Worm (Caenorhabditis elegans) whole organism, L4 larva: Measurements from ENCODE around the gene nhr-149.
A peak's percentile ranks its signal among the peaks of the same experiment; 100 is the strongest.
"Not testable (repeated sequence)": the region's sequence is repeated elsewhere in the genome, so short reads cannot be mapped to it uniquely, and the experiment has no call there.

Source experiments
- D1046.2 ChIP-seq: fragments of 200-800 bp; sonication (Bioruptor generic); IDR thresholded peaks from 2 replicates; pipeline ENCODE4 v1.3.6; 2022; ENCODE audit warnings: missing genetic modification characterization, missing compliant biosample characterization
- F49E8.2 ChIP-seq: sonication (generic microtip); optimal IDR thresholded peaks from 2 replicates; lab custom pipeline; 2016; ENCODE audit warnings: missing compliant biosample characterization, mild to moderate bottlenecking, missing genetic modification characterization, borderline replicate concordance
- Y105C5A.15 ChIP-seq: fragments of 200-800 bp; sonication (Bioruptor generic); IDR thresholded peaks from 2 replicates; pipeline ENCODE4 v1.3.6; 2022; ENCODE audit warnings: missing genetic modification characterization, missing compliant biosample characterization
- Y75B8A.6 ChIP-seq: fragments of 200-800 bp; sonication (Bioruptor generic); IDR thresholded peaks from 2 replicates; pipeline ENCODE4 v1.3.6; 2022; ENCODE audit warnings: missing genetic modification reagents, missing genetic modification characterization, missing compliant biosample characterization
- aha-1 ChIP-seq: fragments of 150-350 bp; peaks from one replicate; lab custom pipeline; 2014; ENCODE audit warnings: missing biosample characterization, missing genetic modification characterization
- aly-2 ChIP-seq: sonication (generic microtip); optimal IDR thresholded peaks from 2 replicates; lab custom pipeline; 2018; ENCODE audit warnings: missing biosample characterization, missing genetic modification characterization
- arid-1 ChIP-seq: fragments of 200-800 bp; sonication (Bioruptor generic); conservative IDR thresholded peaks from 2 replicates; pipeline ENCODE4 v1.3.6; 2022; ENCODE audit warnings: missing genetic modification reagents, missing genetic modification characterization, missing compliant biosample characterization
- attf-4 ChIP-seq: sonication (generic microtip); optimal IDR thresholded peaks from 3 replicates; lab custom pipeline; 2017; ENCODE audit warnings: missing biosample characterization, missing genetic modification characterization
- ceh-20 ChIP-seq: fragments of 200-800 bp; sonication (Bioruptor generic); IDR thresholded peaks from 2 replicates; pipeline ENCODE4 v1.3.6; 2022; ENCODE audit warnings: missing genetic modification reagents, missing genetic modification characterization, missing compliant biosample characterization
- ceh-82 ChIP-seq: sonication (generic microtip); optimal IDR thresholded peaks from 2 replicates; lab custom pipeline; 2017; ENCODE audit warnings: missing biosample characterization, missing genetic modification characterization
- ctbp-1 ChIP-seq: fragments of 200-800 bp; sonication (Bioruptor generic); IDR thresholded peaks from 2 replicates; pipeline ENCODE4 v1.3.6; 2022; ENCODE audit warnings: missing genetic modification reagents, missing genetic modification characterization, missing compliant biosample characterization
- dve-1 ChIP-seq: sonication (generic microtip); optimal IDR thresholded peaks from 2 replicates; lab custom pipeline; 2017; ENCODE audit warnings: antibody characterized with exemption, mild to moderate bottlenecking, missing genetic modification characterization, missing compliant biosample characterization; ENCODE audit not compliant: insufficient read depth
- egl-43 ChIP-seq: fragments of 200-800 bp; sonication (Bioruptor generic); IDR thresholded peaks from 2 replicates; pipeline ENCODE4 v1.3.6; 2022; ENCODE audit warnings: missing genetic modification reagents, missing genetic modification characterization, missing compliant biosample characterization
- fos-1 ChIP-seq: fragments of 150-350 bp; optimal IDR thresholded peaks from 2 replicates; lab custom pipeline; 2014; ENCODE audit warnings: missing biosample characterization, missing genetic modification characterization
- hif-1 ChIP-seq, 2 experiments: sonication (generic microtip); optimal IDR thresholded peaks; 2 replicates each; lab custom pipeline; 2016 to 2017; ENCODE audit warnings: missing compliant biosample characterization in 2 of 2, missing genetic modification characterization in 2 of 2, missing genetic modification reagents in 2 of 2, missing genotype in 2 of 2, mild to moderate bottlenecking in 1 of 2
- hlh-11 ChIP-seq: fragments of 200-800 bp; sonication (Bioruptor generic); optimal IDR thresholded peaks from 2 replicates; lab custom pipeline; 2018; ENCODE audit warnings: mild to moderate bottlenecking, missing genetic modification characterization, missing compliant biosample characterization
- hlh-30 ChIP-seq: sonication (generic microtip); optimal IDR thresholded peaks from 2 replicates; lab custom pipeline; 2017; ENCODE audit warnings: antibody characterized with exemption, mild to moderate bottlenecking, missing genetic modification characterization, missing compliant biosample characterization; ENCODE audit not compliant: insufficient read depth
- jun-1 ChIP-seq: fragments of 150-350 bp; optimal IDR thresholded peaks from 2 replicates; lab custom pipeline; 2014; ENCODE audit warnings: missing biosample characterization, missing genetic modification reagents, missing genetic modification characterization
- lim-7 ChIP-seq: fragments of 200-800 bp; sonication (Bioruptor generic); IDR thresholded peaks from 2 replicates; pipeline ENCODE4 v1.3.6; 2022; ENCODE audit warnings: missing genetic modification characterization, missing compliant biosample characterization
- lin-13 ChIP-seq: fragments of 150-350 bp; optimal IDR thresholded peaks from 2 replicates; lab custom pipeline; 2014; ENCODE audit warnings: missing biosample characterization, missing genetic modification reagents, missing genetic modification characterization
- lir-3 ChIP-seq: sonication (generic microtip); optimal IDR thresholded peaks from 2 replicates; lab custom pipeline; 2016; ENCODE audit warnings: mild to moderate bottlenecking, missing genetic modification characterization, missing compliant biosample characterization
- madf-5 ChIP-seq, 2 experiments: fragments of 200-800 bp; sonication (Bioruptor generic); IDR thresholded peaks; 2 replicates each; pipeline ENCODE4 v1.3.6; 2022; ENCODE audit warnings: missing compliant biosample characterization in 2 of 2, missing genetic modification characterization in 2 of 2
- mdl-1 ChIP-seq, 2 experiments: fragments of 150-350 bp in 1 of 2; sonication (generic microtip) in 1 of 2; optimal IDR thresholded peaks; 2 replicates each; lab custom pipeline; 2014 to 2017; ENCODE audit warnings: missing biosample characterization in 2 of 2, missing genetic modification characterization in 2 of 2
- mxl-2 ChIP-seq: fragments of 200-800 bp; sonication (Bioruptor generic); conservative IDR thresholded peaks from 2 replicates; pipeline ENCODE4 v1.3.6; 2022; ENCODE audit warnings: missing genetic modification reagents, missing genetic modification characterization, missing compliant biosample characterization
- nhr-10 ChIP-seq: fragments of 150-350 bp; optimal IDR thresholded peaks from 2 replicates; lab custom pipeline; 2014; ENCODE audit warnings: missing biosample characterization, missing genetic modification characterization
- nhr-11 ChIP-seq: fragments of 150-350 bp; optimal IDR thresholded peaks from 2 replicates; lab custom pipeline; 2014; ENCODE audit warnings: missing biosample characterization, missing genetic modification characterization
- nhr-76 ChIP-seq: fragments of 150-350 bp; optimal IDR thresholded peaks from 2 replicates; lab custom pipeline; 2014; ENCODE audit warnings: missing biosample characterization, missing genetic modification characterization
- skn-1 ChIP-seq: fragments of 150-350 bp; optimal IDR thresholded peaks from 2 replicates; lab custom pipeline; 2014; ENCODE audit warnings: missing biosample characterization, missing genetic modification characterization
- snpc-1.2 ChIP-seq: fragments of 200-800 bp; sonication (Bioruptor generic); IDR thresholded peaks from 2 replicates; pipeline ENCODE4 v1.3.6; 2022; ENCODE audit warnings: missing genetic modification reagents, missing genetic modification characterization, missing compliant biosample characterization
- snpc-4 ChIP-seq: fragments of 150-350 bp; optimal IDR thresholded peaks from 2 replicates; lab custom pipeline; 2014; ENCODE audit warnings: missing biosample characterization, missing genetic modification characterization
- unc-130 ChIP-seq: sonication (generic microtip); optimal IDR thresholded peaks from 2 replicates; lab custom pipeline; 2016; ENCODE audit warnings: missing genetic modification reagents, missing genetic modification characterization, missing compliant biosample characterization
- unc-62 ChIP-seq, 3 experiments: fragments of 150-350 bp in 1 of 3; sonication (generic microtip); optimal IDR thresholded peaks in 2 of 3; peaks in 1 of 3; 1 replicate in 1 of 3; 2 replicates in 2 of 3; lab custom pipeline; 2014 to 2017; ENCODE audit warnings: missing biosample characterization in 3 of 3, missing genetic modification characterization in 3 of 3, missing genetic modification reagents in 3 of 3, missing genotype in 1 of 3
- zfp-3 ChIP-seq: fragments of 200-800 bp; sonication (Bioruptor generic); conservative IDR thresholded peaks from 2 replicates; pipeline ENCODE4 v1.3.6; 2022; ENCODE audit warnings: missing genetic modification reagents, missing genetic modification characterization, missing compliant biosample characterization
- ztf-7 ChIP-seq: fragments of 150-350 bp; optimal IDR thresholded peaks from 2 replicates; lab custom pipeline; 2014; ENCODE audit warnings: missing biosample characterization, missing genetic modification characterization

The nhr-149 gene

DNA sequence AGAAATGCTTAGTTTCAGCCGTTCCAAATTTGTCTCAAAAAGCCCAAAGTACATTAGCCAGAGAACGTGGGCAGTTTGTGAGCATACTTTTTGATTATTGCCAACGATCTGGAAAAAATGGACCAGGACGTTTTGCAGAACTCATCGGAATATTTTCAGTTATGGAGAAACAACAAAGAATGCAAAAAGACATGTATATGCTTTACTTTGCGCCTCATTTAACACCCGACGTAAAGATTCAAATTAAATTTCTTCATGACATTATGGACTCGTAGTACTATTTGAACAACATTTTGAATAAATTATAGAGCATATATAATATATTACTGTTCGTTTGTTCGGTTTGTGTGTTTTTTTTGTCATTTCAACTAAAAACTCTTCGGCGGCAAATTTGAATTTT is 5.9 kb downstream of the nhr-149 start, which contains the start of gene srh-244:
srh-244 (plus strand) TSS at position 301 of the 400 bp plus-strand sequence.
- TF ChIP-seq snpc-1.2 (GFP tag; lab: Robert Waterston, UW) (no peak), unc-62 (GFP tag; optimal IDR thresholded peaks at IDR 0.05 in 1 of 2; lab: Kevin White, UChicago) (peak in 1 of 2 experiments; percentile 62), unc-62 (tag; optimal IDR thresholded peaks at IDR 0.05; lab: Kevin White, UChicago) (no peak)

DNA sequence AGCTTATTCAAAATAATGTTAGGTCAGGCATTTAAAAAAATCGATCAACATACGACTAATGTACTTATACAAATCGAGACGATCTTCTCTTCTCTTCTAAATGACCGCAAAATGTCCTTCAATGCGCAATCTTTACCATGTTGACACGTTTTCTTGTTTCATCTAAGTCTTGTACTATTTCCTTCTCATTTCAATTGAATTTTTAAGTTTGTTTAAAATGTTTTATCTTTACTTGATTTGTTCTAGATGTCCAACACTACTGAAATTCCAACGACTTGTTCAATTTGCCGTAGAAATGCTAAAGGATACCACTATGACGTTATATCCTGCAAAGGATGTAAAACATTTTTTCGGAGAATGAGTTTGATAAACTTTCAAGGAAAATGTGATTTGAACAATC is 7.5 kb downstream of the nhr-149 start, which contains the start of the genes nhr-263 and nhr-148:
nhr-263 (minus strand) TSS at position 101 of the 400 bp plus-strand sequence.
nhr-148 (plus strand) TSS at position 215 of the 400 bp plus-strand sequence.
- TF ChIP-seq skn-1 (tag; lab: Kevin White, UChicago) (no peak), madf-5 (GFP tag; IDR thresholded peaks at IDR 0.05; lab: Robert Waterston, UW) (no peak), Y75B8A.6 (GFP tag; lab: Robert Waterston, UW) (no peak), hlh-11 (tag; lab: Kevin White, UChicago) (no peak), lir-3 (tag; lab: Kevin White, UChicago) (no peak), ztf-7 (tag; lab: Kevin White, UChicago) (no peak), nhr-11 (tag; lab: Kevin White, UChicago) (no peak), zfp-3 (GFP tag; lab: Robert Waterston, UW) (no peak), snpc-4 (tag; lab: Kevin White, UChicago) (no peak), aly-2 (tag; lab: Kevin White, UChicago) (no peak), fos-1 (tag; lab: Kevin White, UChicago) (no peak), mxl-2 (GFP tag; lab: Robert Waterston, UW) (no peak), D1046.2 (GFP tag; lab: Robert Waterston, UW) (no peak), egl-43 (GFP tag; lab: Robert Waterston, UW) (no peak)

DNA sequence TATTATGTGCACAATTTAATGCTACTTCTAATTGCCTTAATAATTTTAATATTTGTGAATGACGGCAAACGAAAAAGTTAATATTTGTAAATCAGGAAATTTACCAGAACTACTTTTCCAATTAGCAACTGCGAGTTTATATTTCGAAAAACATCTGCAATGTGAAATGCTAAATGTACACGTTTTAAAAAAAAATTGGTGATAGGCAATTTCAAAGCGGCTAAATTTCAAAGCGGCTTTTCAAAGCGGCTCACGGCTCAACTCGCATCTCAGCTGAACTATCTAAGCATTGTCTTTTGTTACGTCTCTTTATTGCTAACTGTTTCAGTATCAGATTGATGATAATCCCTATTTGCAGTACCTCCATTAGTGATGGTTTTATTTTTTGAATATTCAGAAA is 9.6 kb downstream of the nhr-149 start, which contains the start of gene srh-187:
srh-187 (minus strand) TSS at position 101 of the 400 bp plus-strand sequence.
- no peak for TF ChIP-seq lin-13
- no peak for TF ChIP-seq lim-7
- no peak for TF ChIP-seq ceh-82 (tag; lab: Kevin White, UChicago)

DNA sequence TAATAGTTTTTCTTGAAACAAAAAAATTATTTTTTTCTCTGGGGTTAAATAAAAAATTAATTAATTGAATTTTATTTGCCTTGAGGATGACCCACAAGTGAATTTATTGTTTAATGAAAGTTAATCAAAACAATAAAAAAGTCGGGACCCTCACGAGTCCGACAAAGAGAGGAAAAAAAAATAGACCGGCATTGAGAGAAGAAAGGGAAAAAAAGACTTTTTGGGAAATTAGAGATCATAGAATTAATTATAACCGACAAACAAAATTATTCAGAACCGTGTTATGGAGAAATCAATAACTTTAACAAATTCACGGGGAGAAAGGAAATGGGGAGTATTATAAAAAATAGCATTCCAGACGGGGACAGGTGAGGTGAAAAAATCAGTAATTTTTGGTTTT is 12.2 kb downstream of the nhr-149 start, which contains the start of gene F10G2.7:
F10G2.7 (minus strand) TSS at position 101 of the 400 bp plus-strand sequence.
- TF ChIP-seq nhr-76 (tag; lab: Kevin White, UChicago); arid-1; attf-4 (tag; lab: Kevin White, UChicago): not testable (repeated sequence)

DNA sequence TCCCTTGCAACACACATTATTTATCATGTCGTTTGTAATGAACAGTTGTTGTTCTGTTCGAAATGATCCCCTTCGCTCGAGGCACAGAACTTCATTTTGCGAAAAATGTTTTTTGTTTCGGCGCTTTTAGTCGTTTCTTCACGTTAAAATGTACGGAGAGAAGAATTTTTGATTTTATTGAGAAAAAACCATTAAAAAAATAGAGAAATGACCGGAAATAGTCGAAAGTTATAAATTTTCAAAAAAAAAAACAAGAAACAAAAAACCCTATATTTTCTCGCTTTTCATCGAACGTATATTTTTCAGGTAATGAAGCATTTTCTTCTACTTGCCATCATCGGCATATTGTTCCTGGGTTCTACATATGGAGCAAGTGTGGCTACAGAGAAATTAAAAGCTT is 17.2 kb downstream of the nhr-149 start, which contains the start of gene F10G2.1:
F10G2.1 (plus strand) TSS at position 301 of the 400 bp plus-strand sequence.
- TF ChIP-seq mxl-2 (GFP tag; lab: Robert Waterston, UW) (no peak), aha-1 (tag; lab: Kevin White, UChicago) (peak; percentile 72), hlh-30 (tag; lab: Kevin White, UChicago) (no peak), lir-3 (tag; lab: Kevin White, UChicago) (no peak), unc-62 (GFP tag; optimal IDR thresholded peaks at IDR 0.05 in 1 of 2; lab: Kevin White, UChicago) (peak in 1 of 2 experiments; percentile 43), unc-62 (tag; optimal IDR thresholded peaks at IDR 0.05; lab: Kevin White, UChicago) (no peak)

DNA sequence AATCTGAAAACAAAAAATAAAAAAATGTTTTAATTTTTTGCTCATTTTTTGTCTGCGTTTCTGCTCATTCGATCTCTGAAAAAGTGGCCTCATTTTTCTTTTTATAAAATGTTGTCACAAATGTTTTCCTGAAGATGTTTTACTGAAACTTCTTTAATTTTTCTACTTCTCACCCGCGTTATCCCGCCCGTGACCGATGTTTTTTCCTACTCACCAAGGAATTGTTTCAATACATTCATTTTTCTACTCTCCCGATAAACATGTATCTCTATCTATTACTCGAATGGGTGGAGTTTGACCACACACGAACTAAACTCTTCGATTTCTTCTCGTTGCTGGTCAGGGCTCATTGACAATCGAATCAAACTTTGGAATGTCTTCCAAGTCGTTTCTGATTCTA is 18.6 kb downstream of the nhr-149 start, which contains the start of gene F10G2.2:
F10G2.2 (plus strand) TSS at position 301 of the 400 bp plus-strand sequence.
- TF ChIP-seq F49E8.2 (tag; lab: Kevin White, UChicago) (no peak), dve-1 (tag; lab: Kevin White, UChicago) (no peak), Y105C5A.15 (GFP tag; lab: Robert Waterston, UW) (no peak), unc-130 (GFP tag; lab: Kevin White, UChicago) (no peak), hif-1 (tag; optimal IDR thresholded peaks at IDR 0.05; lab: Kevin White, UChicago) (no peak), ceh-20 (GFP tag; lab: Robert Waterston, UW) (no peak), nhr-10 (tag; lab: Kevin White, UChicago) (no peak), jun-1 (tag; lab: Kevin White, UChicago) (no peak), ctbp-1 (GFP tag; lab: Robert Waterston, UW) (no peak), snpc-1.2 (GFP tag; lab: Robert Waterston, UW) (no peak), mdl-1 (tag; optimal IDR thresholded peaks at IDR 0.05; lab: Kevin White, UChicago) (no peak), hlh-30 (tag; lab: Kevin White, UChicago) (no peak)
